Worm (Caenorhabditis elegans) whole organism, L4 larva: ENCODE results near the gene AC3.12.

Source experiments
- F37D6.2 ChIP-seq: sonication (generic microtip); optimal IDR thresholded peaks from 2 replicates; lab custom pipeline; 2016; ENCODE audit warnings: mild to moderate bottlenecking, missing genetic modification characterization, missing compliant biosample characterization
- F44E2.7 ChIP-seq: fragments of 200-800 bp; sonication (Bioruptor generic); IDR thresholded peaks from 2 replicates; pipeline ENCODE4 v2.1.2; 2022; ENCODE audit warnings: missing genetic modification characterization, missing compliant biosample characterization
- T20F7.1 ChIP-seq: fragments of 200-800 bp; sonication (Bioruptor generic); optimal IDR thresholded peaks from 2 replicates; lab custom pipeline; 2018; ENCODE audit warnings: mild to moderate bottlenecking, missing genetic modification characterization, missing compliant biosample characterization
- T26A8.4 ChIP-seq: fragments of 200-800 bp; sonication (Bioruptor generic); IDR thresholded peaks from 2 replicates; pipeline ENCODE4 v1.3.6; 2022; ENCODE audit warnings: missing genetic modification characterization, missing compliant biosample characterization
- Y105C5A.15 ChIP-seq: fragments of 200-800 bp; sonication (Bioruptor generic); IDR thresholded peaks from 2 replicates; pipeline ENCODE4 v1.3.6; 2022; ENCODE audit warnings: missing genetic modification characterization, missing compliant biosample characterization
- Y5F2A.4 ChIP-seq: fragments of 200-800 bp; sonication (Bioruptor generic); optimal IDR thresholded peaks from 2 replicates; lab custom pipeline; 2018; ENCODE audit warnings: mild to moderate bottlenecking, missing genetic modification characterization, missing compliant biosample characterization
- aha-1 ChIP-seq: fragments of 150-350 bp; peaks from one replicate; lab custom pipeline; 2014; ENCODE audit warnings: missing biosample characterization, missing genetic modification characterization
- aly-2 ChIP-seq: sonication (generic microtip); optimal IDR thresholded peaks from 2 replicates; lab custom pipeline; 2018; ENCODE audit warnings: missing biosample characterization, missing genetic modification characterization
- ama-1 ChIP-seq: fragments of 150-350 bp; optimal IDR thresholded peaks from 2 replicates; lab custom pipeline; 2014; ENCODE audit warnings: inconsistent platforms, mixed read lengths
- ceh-20 ChIP-seq: fragments of 200-800 bp; sonication (Bioruptor generic); IDR thresholded peaks from 2 replicates; pipeline ENCODE4 v1.3.6; 2022; ENCODE audit warnings: missing genetic modification reagents, missing genetic modification characterization, missing compliant biosample characterization
- ceh-28 ChIP-seq: fragments of 150-350 bp; optimal IDR thresholded peaks from 2 replicates; lab custom pipeline; 2014; ENCODE audit warnings: missing biosample characterization, missing genetic modification reagents, missing genetic modification characterization
- ceh-44 ChIP-seq: fragments of 200-800 bp; sonication (Bioruptor generic); IDR thresholded peaks from 2 replicates; pipeline ENCODE4 v1.3.6; 2022; ENCODE audit warnings: missing genetic modification reagents, missing genetic modification characterization, missing compliant biosample characterization
- cey-2 ChIP-seq: sonication (generic microtip); optimal IDR thresholded peaks from 3 replicates; lab custom pipeline; 2017; ENCODE audit warnings: missing genetic modification characterization, mild to moderate bottlenecking, missing compliant biosample characterization, antibody characterized with exemption, borderline replicate concordance; ENCODE audit not compliant: insufficient read depth
- ctbp-1 ChIP-seq: fragments of 200-800 bp; sonication (Bioruptor generic); IDR thresholded peaks from 2 replicates; pipeline ENCODE4 v1.3.6; 2022; ENCODE audit warnings: missing genetic modification reagents, missing genetic modification characterization, missing compliant biosample characterization
- daf-12 ChIP-seq: fragments of 150-350 bp; optimal IDR thresholded peaks from 2 replicates; lab custom pipeline; 2014; ENCODE audit warnings: missing biosample characterization, missing genetic modification reagents, missing genetic modification characterization
- daf-16 ChIP-seq, 3 experiments: sonication (generic microtip); optimal IDR thresholded peaks; 2 replicates each; lab custom pipeline; 2016 to 2017; ENCODE audit warnings: missing genetic modification characterization in 3 of 3, missing genetic modification reagents in 3 of 3, mild to moderate bottlenecking in 2 of 3, missing compliant biosample characterization in 2 of 3, missing biosample characterization in 1 of 3, moderate library complexity in 1 of 3
- daf-19 ChIP-seq: fragments of 200-800 bp; sonication (Bioruptor generic); conservative IDR thresholded peaks from 2 replicates; pipeline ENCODE4 v1.3.6; 2022; ENCODE audit warnings: missing genetic modification characterization, missing compliant biosample characterization
- dmd-6 ChIP-seq: fragments of 200-800 bp; sonication (Bioruptor generic); IDR thresholded peaks from 2 replicates; pipeline ENCODE4 v1.3.6; 2022; ENCODE audit warnings: missing genetic modification reagents, missing genetic modification characterization, missing compliant biosample characterization
- duxl-1 ChIP-seq: sonication (generic microtip); optimal IDR thresholded peaks from 2 replicates; lab custom pipeline; 2016; ENCODE audit warnings: mild to moderate bottlenecking, missing genetic modification characterization, moderate library complexity, missing compliant biosample characterization; ENCODE audit not compliant: poor library complexity
- dve-1 ChIP-seq: sonication (generic microtip); optimal IDR thresholded peaks from 2 replicates; lab custom pipeline; 2017; ENCODE audit warnings: antibody characterized with exemption, mild to moderate bottlenecking, missing genetic modification characterization, missing compliant biosample characterization; ENCODE audit not compliant: insufficient read depth
- fos-1 ChIP-seq: fragments of 150-350 bp; optimal IDR thresholded peaks from 2 replicates; lab custom pipeline; 2014; ENCODE audit warnings: missing biosample characterization, missing genetic modification characterization
- gei-8 ChIP-seq: fragments of 200-800 bp; sonication (Bioruptor generic); optimal IDR thresholded peaks from 2 replicates; lab custom pipeline; 2018; ENCODE audit warnings: mild to moderate bottlenecking, missing genetic modification characterization, missing compliant biosample characterization
- hif-1 ChIP-seq, 2 experiments: sonication (generic microtip); optimal IDR thresholded peaks; 2 replicates each; lab custom pipeline; 2016 to 2017; ENCODE audit warnings: missing compliant biosample characterization in 2 of 2, missing genetic modification characterization in 2 of 2, missing genetic modification reagents in 2 of 2, missing genotype in 2 of 2, mild to moderate bottlenecking in 1 of 2
- hlh-11 ChIP-seq: fragments of 200-800 bp; sonication (Bioruptor generic); optimal IDR thresholded peaks from 2 replicates; lab custom pipeline; 2018; ENCODE audit warnings: mild to moderate bottlenecking, missing genetic modification characterization, missing compliant biosample characterization
- hlh-30 ChIP-seq: sonication (generic microtip); optimal IDR thresholded peaks from 2 replicates; lab custom pipeline; 2017; ENCODE audit warnings: antibody characterized with exemption, mild to moderate bottlenecking, missing genetic modification characterization, missing compliant biosample characterization; ENCODE audit not compliant: insufficient read depth
- jun-1 ChIP-seq: fragments of 150-350 bp; optimal IDR thresholded peaks from 2 replicates; lab custom pipeline; 2014; ENCODE audit warnings: missing biosample characterization, missing genetic modification reagents, missing genetic modification characterization
- lin-1 ChIP-seq: fragments of 200-800 bp; sonication (Bioruptor generic); IDR thresholded peaks from 2 replicates; pipeline ENCODE4 v1.3.6; 2022; ENCODE audit warnings: missing genetic modification reagents, missing genetic modification characterization, missing compliant biosample characterization
- lin-13 ChIP-seq: fragments of 150-350 bp; optimal IDR thresholded peaks from 2 replicates; lab custom pipeline; 2014; ENCODE audit warnings: missing biosample characterization, missing genetic modification reagents, missing genetic modification characterization
- lin-15B ChIP-seq: fragments of 150-350 bp; sonication (generic microtip); optimal IDR thresholded peaks from 3 replicates; lab custom pipeline; 2014; ENCODE audit warnings: missing biosample characterization, missing genetic modification characterization
- lin-38 ChIP-seq: fragments of 200-800 bp; sonication (Bioruptor generic); IDR thresholded peaks from 2 replicates; pipeline ENCODE4 v1.3.6; 2022; ENCODE audit warnings: missing genetic modification reagents, missing genetic modification characterization, missing compliant biosample characterization
- lsy-2 ChIP-seq, 2 experiments: fragments of 150-350 bp in 1 of 2; sonication (generic microtip) in 1 of 2; optimal IDR thresholded peaks; 2 replicates each; lab custom pipeline; 2014 to 2017; ENCODE audit warnings: missing biosample characterization in 2 of 2, missing genetic modification characterization in 2 of 2
- madf-5 ChIP-seq, 2 experiments: fragments of 200-800 bp; sonication (Bioruptor generic); IDR thresholded peaks; 2 replicates each; pipeline ENCODE4 v1.3.6; 2022; ENCODE audit warnings: missing compliant biosample characterization in 2 of 2, missing genetic modification characterization in 2 of 2
- mdl-1 ChIP-seq, 2 experiments: fragments of 150-350 bp in 1 of 2; sonication (generic microtip) in 1 of 2; optimal IDR thresholded peaks; 2 replicates each; lab custom pipeline; 2014 to 2017; ENCODE audit warnings: missing biosample characterization in 2 of 2, missing genetic modification characterization in 2 of 2
- mdt-29 ChIP-seq: fragments of 200-800 bp; sonication (Bioruptor generic); IDR thresholded peaks from 2 replicates; pipeline ENCODE4 v1.3.6; 2022; ENCODE audit warnings: missing genetic modification reagents, missing genetic modification characterization, missing compliant biosample characterization
- mes-2 ChIP-seq: sonication (generic microtip); optimal IDR thresholded peaks from 2 replicates; lab custom pipeline; 2016; ENCODE audit warnings: missing genotype, mild to moderate bottlenecking, missing genetic modification characterization, missing compliant biosample characterization; ENCODE audit not compliant: poor library complexity, severe bottlenecking
- mxl-2 ChIP-seq: fragments of 200-800 bp; sonication (Bioruptor generic); conservative IDR thresholded peaks from 2 replicates; pipeline ENCODE4 v1.3.6; 2022; ENCODE audit warnings: missing genetic modification reagents, missing genetic modification characterization, missing compliant biosample characterization
- nhr-10 ChIP-seq: fragments of 150-350 bp; optimal IDR thresholded peaks from 2 replicates; lab custom pipeline; 2014; ENCODE audit warnings: missing biosample characterization, missing genetic modification characterization
- nhr-28 ChIP-seq: fragments of 150-350 bp; optimal IDR thresholded peaks from 2 replicates; lab custom pipeline; 2014; ENCODE audit warnings: missing biosample characterization, missing genetic modification characterization
- nhr-76 ChIP-seq: fragments of 150-350 bp; optimal IDR thresholded peaks from 2 replicates; lab custom pipeline; 2014; ENCODE audit warnings: missing biosample characterization, missing genetic modification characterization
- nhr-77 ChIP-seq: fragments of 150-350 bp; optimal IDR thresholded peaks from 2 replicates; lab custom pipeline; 2014; ENCODE audit warnings: missing biosample characterization, missing genetic modification characterization
- skn-1 ChIP-seq: fragments of 150-350 bp; optimal IDR thresholded peaks from 2 replicates; lab custom pipeline; 2014; ENCODE audit warnings: missing biosample characterization, missing genetic modification characterization
- snpc-1.2 ChIP-seq: fragments of 200-800 bp; sonication (Bioruptor generic); IDR thresholded peaks from 2 replicates; pipeline ENCODE4 v1.3.6; 2022; ENCODE audit warnings: missing genetic modification reagents, missing genetic modification characterization, missing compliant biosample characterization
- tag-97 ChIP-seq: fragments of 200-800 bp; sonication (Bioruptor generic); IDR thresholded peaks from 2 replicates; pipeline ENCODE4 v1.3.6; 2022; ENCODE audit warnings: missing genetic modification characterization, missing compliant biosample characterization
- unc-130 ChIP-seq: sonication (generic microtip); optimal IDR thresholded peaks from 2 replicates; lab custom pipeline; 2016; ENCODE audit warnings: missing genetic modification reagents, missing genetic modification characterization, missing compliant biosample characterization
- unc-39 ChIP-seq: sonication (generic microtip); optimal IDR thresholded peaks from 2 replicates; lab custom pipeline; 2017; ENCODE audit warnings: missing biosample characterization, missing genetic modification characterization
- ztf-11 ChIP-seq: fragments of 150-350 bp; optimal IDR thresholded peaks from 2 replicates; lab custom pipeline; 2014; ENCODE audit warnings: missing biosample characterization, missing genetic modification characterization

The AC3.12 gene

DNA sequence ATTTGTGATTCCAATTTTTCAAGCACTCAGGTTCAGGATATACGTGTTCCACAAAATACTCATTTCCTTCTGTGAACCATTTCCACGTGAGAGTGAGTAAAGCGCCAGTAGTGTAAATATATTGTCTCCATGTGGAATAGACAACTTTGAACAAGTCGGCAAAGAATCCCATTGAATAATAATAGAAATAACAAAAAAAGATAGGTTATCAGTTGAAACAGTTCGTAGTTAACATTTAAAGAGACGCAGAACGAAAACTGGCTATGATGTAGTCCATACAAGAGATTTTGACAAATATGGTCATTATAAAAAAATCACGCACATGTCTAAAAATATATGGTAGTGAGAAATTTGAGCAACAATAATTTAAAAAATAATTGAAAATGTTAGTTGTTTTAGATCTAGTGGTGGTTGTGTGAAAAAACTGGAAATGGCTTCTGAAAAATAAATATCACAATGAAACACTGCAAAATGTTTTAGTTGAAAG lies 21.7 kb downstream of the AC3.12 start, which contains the start of gene ceeh-2:
Gene ceeh-2 (minus strand): TSS at position 437 of the 487 bp plus-strand sequence.
- no peak for TF ChIP-seq nhr-10 (tag; lab: Kevin White, UChicago)
- no peak for TF ChIP-seq T26A8.4 (GFP tag; lab: Robert Waterston, UW)
- TF ChIP-seq aha-1 (tag; lab: Kevin White, UChicago): peak; percentile 33
- TF ChIP-seq mes-2 (tag; lab: Kevin White, UChicago): no peak
- TF ChIP-seq lin-38 (GFP tag; lab: Robert Waterston, UW): no peak
- no peak for TF ChIP-seq Y105C5A.15 (GFP tag; lab: Robert Waterston, UW)
- TF ChIP-seq lin-15B (tag; lab: Kevin White, UChicago): no peak
- TF ChIP-seq dmd-6 (GFP tag; lab: Robert Waterston, UW): peak; percentile 36; the same call in 1 of the 2 replicates
- peak in 1 of 2 experiments; percentile 32 for TF ChIP-seq mdl-1 (tag; optimal IDR thresholded peaks at IDR 0.05; lab: Kevin White, UChicago)
- TF ChIP-seq madf-5 (GFP tag; IDR thresholded peaks at IDR 0.05; lab: Robert Waterston, UW): no peak
- no peak for TF ChIP-seq daf-16 (GFP tag; optimal IDR thresholded peaks at IDR 0.05; lab: Kevin White, UChicago)
- peak; percentile 83 for TF ChIP-seq daf-16 (tag; optimal IDR thresholded peaks at IDR 0.05; lab: Kevin White, UChicago)
- no peak for TF ChIP-seq snpc-1.2 (GFP tag; lab: Robert Waterston, UW)
- TF ChIP-seq Y5F2A.4 (GFP tag; lab: Kevin White, UChicago): no peak
- TF ChIP-seq hlh-30 (tag; lab: Kevin White, UChicago): no peak
- TF ChIP-seq ceh-44 (GFP tag; lab: Robert Waterston, UW): no peak
- TF ChIP-seq nhr-28 (tag; lab: Kevin White, UChicago): peak; percentile 59
- peak; percentile 8 for TF ChIP-seq hlh-11 (tag; lab: Kevin White, UChicago)
- no peak for TF ChIP-seq F44E2.7 (GFP tag; lab: Robert Waterston, UW)
- peak; percentile 28 for TF ChIP-seq nhr-77 (tag; lab: Kevin White, UChicago)
- peak; percentile 63 for TF ChIP-seq dve-1 (tag; lab: Kevin White, UChicago)

DNA sequence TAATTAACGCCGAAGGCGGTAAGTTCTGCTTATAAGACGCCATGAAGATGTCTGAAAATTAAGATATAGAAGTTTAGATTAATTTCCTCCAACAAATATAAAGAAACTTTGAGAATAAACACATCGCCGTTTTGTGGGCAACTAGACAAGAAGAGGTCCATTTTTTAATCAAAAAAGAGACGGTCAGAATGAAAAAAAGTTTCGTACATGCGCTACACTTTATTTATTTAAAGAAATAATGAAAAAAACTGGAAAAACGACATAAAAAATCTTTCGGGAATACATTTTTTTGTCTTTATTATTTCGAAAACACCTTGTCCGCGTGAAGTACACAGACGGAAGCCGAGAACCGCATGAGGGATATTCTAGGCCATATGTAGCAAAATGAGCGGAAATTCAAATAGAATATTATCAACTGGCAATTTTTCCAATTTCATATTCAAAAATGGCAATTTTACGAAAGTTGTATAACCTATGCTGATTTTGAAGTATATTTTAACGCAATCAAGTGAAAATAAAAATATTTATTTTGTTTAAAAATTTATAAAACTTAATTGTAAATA lies 23.3 kb downstream of the AC3.12 start, which contains the start of gene sluh-7:
Gene sluh-7 (minus strand): TSS at position 51 of the 563 bp plus-strand sequence.
- TF ChIP-seq daf-16 (GFP tag; optimal IDR thresholded peaks at IDR 0.05; lab: Kevin White, UChicago) (no peak), daf-16 (tag; optimal IDR thresholded peaks at IDR 0.05; lab: Kevin White, UChicago) (peak; percentile 52), dmd-6 (GFP tag; lab: Robert Waterston, UW) (peak; percentile 56; the same call in 1 of the 2 replicates), ama-1 (no peak), lin-13 (GFP tag; lab: Kevin White, UChicago) (peak; percentile 27), F37D6.2 (tag; lab: Kevin White, UChicago) (peak; percentile 55), nhr-76 (tag; lab: Kevin White, UChicago) (no peak), ctbp-1 (GFP tag; lab: Robert Waterston, UW) (no peak), mdt-29 (GFP tag; lab: Robert Waterston, UW) (no peak), nhr-28 (tag; lab: Kevin White, UChicago) (peak; percentile 30), duxl-1 (tag; lab: Kevin White, UChicago) (peak; percentile 49), dve-1 (tag; lab: Kevin White, UChicago) (peak; percentile 74), ceh-20 (GFP tag; lab: Robert Waterston, UW) (no peak; the same call in 1 of the 2 replicates), tag-97 (GFP tag; lab: Robert Waterston, UW) (no peak), lin-38 (GFP tag; lab: Robert Waterston, UW) (peak; percentile 78), skn-1 (tag; lab: Kevin White, UChicago) (no peak), jun-1 (tag; lab: Kevin White, UChicago) (no peak), hlh-30 (tag; lab: Kevin White, UChicago) (peak; percentile 72), gei-8 (GFP tag; lab: Kevin White, UChicago) (no peak), unc-39 (tag; lab: Kevin White, UChicago) (no peak), fos-1 (tag; lab: Kevin White, UChicago) (no peak), lin-1 (GFP tag; lab: Robert Waterston, UW) (no peak), daf-12 (tag; lab: Kevin White, UChicago) (no peak), mxl-2 (GFP tag; lab: Robert Waterston, UW) (no peak), ztf-11 (tag; lab: Kevin White, UChicago) (no peak), aly-2 (tag; lab: Kevin White, UChicago) (no peak), lsy-2 (tag; optimal IDR thresholded peaks at IDR 0.05; lab: Kevin White, UChicago) (peak in 1 of 2 experiments; percentile 88), cey-2 (tag; lab: Kevin White, UChicago) (no peak), daf-19 (no peak), T20F7.1 (GFP tag; lab: Kevin White, UChicago) (peak; percentile 69), ceh-28 (no peak), unc-130 (peak; percentile 95), hif-1 (tag; optimal IDR thresholded peaks at IDR 0.05; lab: Kevin White, UChicago) (peak in 1 of 2 experiments; percentile 88)
